Worm (Caenorhabditis elegans) whole organism, L1 larva: ENCODE data around the gene glb-7.

Experiments
- aly-2 ChIP-seq: fragments of 150-350 bp; optimal IDR thresholded peaks from 2 replicates; lab custom pipeline; 2014; ENCODE audit warnings: missing biosample characterization, missing genetic modification characterization
- blmp-1 ChIP-seq: fragments of 150-350 bp; optimal IDR thresholded peaks from 2 replicates; lab custom pipeline; 2014; ENCODE audit warnings: missing biosample characterization, missing genetic modification characterization
- egl-27 ChIP-seq, 2 experiments: fragments of 150-350 bp in 1 of 2; sonication (generic microtip); optimal IDR thresholded peaks; 3 replicates each; lab custom pipeline; 2017 to 2018; ENCODE audit warnings: missing biosample characterization in 2 of 2, missing genetic modification characterization in 2 of 2, missing genetic modification reagents in 2 of 2
- fkh-10 ChIP-seq: sonication (generic microtip); optimal IDR thresholded peaks from 2 replicates; lab custom pipeline; 2017; ENCODE audit warnings: missing biosample characterization, missing genetic modification reagents, missing genetic modification characterization
- isw-1 ChIP-seq: fragments of 200-800 bp; sonication (Bioruptor generic); IDR thresholded peaks from 2 replicates; pipeline ENCODE4 v1.3.6; 2022; ENCODE audit warnings: missing genetic modification characterization, missing compliant biosample characterization
- nhr-11 ChIP-seq: fragments of 150-350 bp; optimal IDR thresholded peaks from 2 replicates; lab custom pipeline; 2014; ENCODE audit warnings: missing biosample characterization, missing genetic modification characterization
- nhr-12 ChIP-seq: sonication (generic microtip); optimal IDR thresholded peaks from 2 replicates; lab custom pipeline; 2017; ENCODE audit warnings: missing biosample characterization, missing genetic modification characterization
- nhr-19 ChIP-seq: fragments of 200-800 bp; sonication (Bioruptor generic); conservative IDR thresholded peaks from 2 replicates; pipeline ENCODE4 v1.3.6; 2022; ENCODE audit warnings: missing genetic modification characterization, missing compliant biosample characterization
- nhr-237 ChIP-seq: fragments of 150-350 bp; optimal IDR thresholded peaks from 2 replicates; lab custom pipeline; 2014; ENCODE audit warnings: missing biosample characterization, missing genetic modification characterization
- pqm-1 ChIP-seq: sonication (generic microtip); optimal IDR thresholded peaks from 3 replicates; lab custom pipeline; 2017; ENCODE audit warnings: missing biosample characterization, missing genetic modification characterization
- skn-1 ChIP-seq: fragments of 150-350 bp; optimal IDR thresholded peaks from 2 replicates; lab custom pipeline; 2014; ENCODE audit warnings: missing biosample characterization, missing genetic modification characterization
- unc-30 ChIP-seq: sonication (generic microtip); optimal IDR thresholded peaks from 2 replicates; lab custom pipeline; 2017; ENCODE audit warnings: missing biosample characterization, missing genetic modification characterization
- ztf-11 ChIP-seq, 2 experiments: sonication (generic microtip); optimal IDR thresholded peaks; 2 replicates each; lab custom pipeline; 2016 to 2017; ENCODE audit warnings: missing genetic modification characterization in 2 of 2, missing biosample characterization in 1 of 2, missing compliant biosample characterization in 1 of 2

- TF ChIP-seq blmp-1 (tag; lab: Kevin White, UChicago) (no peak), nhr-11 (no peak), isw-1 (GFP tag; lab: Robert Waterston, UW) (no peak), pqm-1 (tag; lab: Kevin White, UChicago) (no peak), nhr-237 (tag; lab: Kevin White, UChicago) (no peak), aly-2 (tag; lab: Kevin White, UChicago) (no peak), skn-1 (no peak), ztf-11 (tag; optimal IDR thresholded peaks at IDR 0.05; lab: Kevin White, UChicago) (no peak), egl-27 (tag; optimal IDR thresholded peaks at IDR 0.05; lab: Kevin White, UChicago) (no peak), nhr-19 (GFP tag; lab: Robert Waterston, UW) (no peak), unc-30 (tag; lab: Kevin White, UChicago) (no peak), nhr-12 (tag; lab: Kevin White, UChicago) (no peak), fkh-10 (no peak)
Measured at ce11 chrIV:2083734-2084133, 38.9 kb upstream of the glb-7 start, which contains the start of gene mca-2.
